Worm (Caenorhabditis elegans) whole organism, early embryonic: Measurements from ENCODE around the gene Y39A3B.1.

Source experiments
- aly-1 ChIP-seq: sonication (generic microtip); optimal IDR thresholded peaks from 2 replicates; lab custom pipeline; 2016; ENCODE audit warnings: missing genetic modification characterization, missing compliant biosample characterization
- ama-1 ChIP-seq: fragments of 150-350 bp; optimal IDR thresholded peaks from 2 replicates; lab custom pipeline; 2014
- sea-1 ChIP-seq: fragments of 200-800 bp; sonication (Bioruptor generic); conservative IDR thresholded peaks from 2 replicates; pipeline ENCODE4 v1.3.6; 2022; ENCODE audit warnings: missing genetic modification characterization, missing compliant biosample characterization
- tbx-11 ChIP-seq: fragments of 200-800 bp; sonication (Bioruptor generic); IDR thresholded peaks from 2 replicates; pipeline ENCODE4 v1.3.6; 2022; ENCODE audit warnings: missing genetic modification characterization, missing compliant biosample characterization

- TF ChIP-seq tbx-11 (GFP tag; lab: Robert Waterston, UW) (no peak), ama-1 (lab: Kevin White, UChicago) (no peak), aly-1 (tag; lab: Kevin White, UChicago) (no peak), sea-1 (GFP tag; lab: Robert Waterston, UW) (no peak)
These were observed 6.7 kb downstream of the Y39A3B.1 start for ce11 chrIII:2012561-2012960.
